Worm (Caenorhabditis elegans): ENCODE measurements around the gene C34D4.3.
A peak's percentile ranks its signal among the peaks of the same experiment; 100 is the strongest.

Gene C34D4.3

ce11 chrIV:7144670-7145257 lies 8.7 kb upstream of the C34D4.3 start, which contains the start of gene hecd-1 (continued):
- TF ChIP-seq vab-15 (tag; optimal IDR thresholded peaks at IDR 0.05) (no peak), C16A3.4 (tag; optimal IDR thresholded peaks at IDR 0.05) (peak; percentile 5), nhr-19 (GFP tag; conservative IDR thresholded peaks at IDR 0.05) (no peak), unc-130 (tag; optimal IDR thresholded peaks at IDR 0.05) (no peak), snu-23 (GFP tag; optimal IDR thresholded peaks at IDR 0.05) (no peak), swsn-7 (tag; optimal IDR thresholded peaks at IDR 0.05) (no peak), jun-1 (tag; optimal IDR thresholded peaks at IDR 0.05) (no peak), efl-3 (GFP tag; optimal IDR thresholded peaks at IDR 0.05) (no peak), egl-27 (tag; optimal IDR thresholded peaks at IDR 0.05) (no peak), nhr-20 (tag; optimal IDR thresholded peaks at IDR 0.05) (no peak), ama-1 (optimal IDR thresholded peaks at IDR 0.05) (no peak), elt-2 (tag; optimal IDR thresholded peaks at IDR 0.05) (no peak), lir-3 (tag; optimal IDR thresholded peaks at IDR 0.05; ENCODE audit: poor library complexity) (no peak), tlp-1 (tag; optimal IDR thresholded peaks at IDR 0.05) (no peak), lin-13 (GFP tag; optimal IDR thresholded peaks at IDR 0.05) (no peak), pag-3 (tag; optimal IDR thresholded peaks at IDR 0.05; ENCODE audit: borderline replicate concordance, insufficient read depth) (no peak), unc-62 (GFP tag; optimal IDR thresholded peaks at IDR 0.05) (no peak), nhr-77 (tag; optimal IDR thresholded peaks at IDR 0.05) (no peak), ceh-82 (tag; optimal IDR thresholded peaks at IDR 0.05) (peak in 1 of 3 experiments; percentile 29), ceh-8 (GFP tag; optimal IDR thresholded peaks at IDR 0.05) (no peak), sup-37 (GFP tag; optimal IDR thresholded peaks at IDR 0.05) (no peak), sox-4 (tag; optimal IDR thresholded peaks at IDR 0.05) (no peak), hlh-17 (GFP tag; optimal IDR thresholded peaks at IDR 0.05; ENCODE audit: borderline replicate concordance) (no peak), aha-1 (tag; optimal IDR thresholded peaks at IDR 0.05) (no peak), aly-2 (tag; optimal IDR thresholded peaks at IDR 0.05) (no peak), nhr-237 (tag; optimal IDR thresholded peaks at IDR 0.05) (no peak), ztf-11 (tag; optimal IDR thresholded peaks at IDR 0.05) (no peak), unc-98 (GFP tag; IDR thresholded peaks at IDR 0.05) (no peak), rnt-1 (tag; optimal IDR thresholded peaks at IDR 0.05) (no peak)

- TF ChIP-seq pag-3 (tag; optimal IDR thresholded peaks at IDR 0.05; ENCODE audit: borderline replicate concordance, insufficient read depth) = no peak
- TF ChIP-seq elt-2 (tag; optimal IDR thresholded peaks at IDR 0.05) = no peak
- no peak for TF ChIP-seq lir-3 (tag; optimal IDR thresholded peaks at IDR 0.05; ENCODE audit: poor library complexity)
- TF ChIP-seq ama-1 (optimal IDR thresholded peaks at IDR 0.05) = no peak
- TF ChIP-seq efl-1 (optimal IDR thresholded peaks at IDR 0.05) = peak; percentile 10 to 14
- TF ChIP-seq efl-1 (GFP tag; optimal IDR thresholded peaks at IDR 0.05 in 1 of 2) = peak in 1 of 2 experiments; percentile 89
- TF ChIP-seq nhr-12 (tag; optimal IDR thresholded peaks at IDR 0.05) = no peak
- TF ChIP-seq xbp-1 (tag; optimal IDR thresholded peaks at IDR 0.05) = no peak
- TF ChIP-seq mef-2 (tag; optimal IDR thresholded peaks at IDR 0.05) = no peak
- no peak for TF ChIP-seq lin-13 (GFP tag; optimal IDR thresholded peaks at IDR 0.05)
- TF ChIP-seq ceh-82 (tag; optimal IDR thresholded peaks at IDR 0.05) = peak in 1 of 3 experiments; percentile 3
- TF ChIP-seq lin-35 (GFP tag; optimal IDR thresholded peaks at IDR 0.05) = peak in 1 of 2 experiments; percentile 36
- TF ChIP-seq irx-1 (tag; optimal IDR thresholded peaks at IDR 0.05) = no peak
- no peak for TF ChIP-seq ceh-8 (GFP tag; optimal IDR thresholded peaks at IDR 0.05)
- no peak for TF ChIP-seq fos-1 (tag; optimal IDR thresholded peaks at IDR 0.05)
- TF ChIP-seq elt-3 (tag; optimal IDR thresholded peaks at IDR 0.05) = no peak
- TF ChIP-seq lin-39 (tag; optimal IDR thresholded peaks at IDR 0.05) = no peak
- TF ChIP-seq zag-1 (tag; optimal IDR thresholded peaks at IDR 0.05) = no peak
- TF ChIP-seq nhr-84 (tag; optimal IDR thresholded peaks at IDR 0.05) = no peak
- no peak for TF ChIP-seq unc-86 (tag; optimal IDR thresholded peaks at IDR 0.05)
- no peak for TF ChIP-seq hlh-4 (tag; optimal IDR thresholded peaks at IDR 0.05)
- peak; percentile 20 for TF ChIP-seq nhr-85 (tag)
- peak; percentile 12 for TF ChIP-seq rnt-1 (tag; optimal IDR thresholded peaks at IDR 0.05)
- TF ChIP-seq nhr-28 (tag; optimal IDR thresholded peaks at IDR 0.05) = no peak
- no peak for TF ChIP-seq pqm-1 (tag; optimal IDR thresholded peaks at IDR 0.05)
- no peak for TF ChIP-seq swsn-7 (tag; optimal IDR thresholded peaks at IDR 0.05)
- no peak for TF ChIP-seq tlp-1 (tag; optimal IDR thresholded peaks at IDR 0.05)
- TF ChIP-seq ets-5 (GFP tag; IDR thresholded peaks at IDR 0.05) = no peak
- no peak for TF ChIP-seq mab-9 (GFP tag; IDR thresholded peaks at IDR 0.05)
- TF ChIP-seq unc-30 (tag; optimal IDR thresholded peaks at IDR 0.05) = no peak
- TF ChIP-seq dpl-1 (GFP tag; optimal IDR thresholded peaks at IDR 0.05) = peak in 1 of 3 experiments; percentile 29
- TF ChIP-seq snu-23 (GFP tag; optimal IDR thresholded peaks at IDR 0.05) = peak; percentile 14
- no peak for TF ChIP-seq egl-27 (tag; optimal IDR thresholded peaks at IDR 0.05)
- no peak for TF ChIP-seq hpl-2 (GFP tag; optimal IDR thresholded peaks at IDR 0.05)
These were observed 5.7 kb upstream of the C34D4.3 start for ce11 chrIV:7147722-7148121.
